Fruit fly (Drosophila melanogaster): Measurements from ENCODE around the gene CG17032.

DNA sequence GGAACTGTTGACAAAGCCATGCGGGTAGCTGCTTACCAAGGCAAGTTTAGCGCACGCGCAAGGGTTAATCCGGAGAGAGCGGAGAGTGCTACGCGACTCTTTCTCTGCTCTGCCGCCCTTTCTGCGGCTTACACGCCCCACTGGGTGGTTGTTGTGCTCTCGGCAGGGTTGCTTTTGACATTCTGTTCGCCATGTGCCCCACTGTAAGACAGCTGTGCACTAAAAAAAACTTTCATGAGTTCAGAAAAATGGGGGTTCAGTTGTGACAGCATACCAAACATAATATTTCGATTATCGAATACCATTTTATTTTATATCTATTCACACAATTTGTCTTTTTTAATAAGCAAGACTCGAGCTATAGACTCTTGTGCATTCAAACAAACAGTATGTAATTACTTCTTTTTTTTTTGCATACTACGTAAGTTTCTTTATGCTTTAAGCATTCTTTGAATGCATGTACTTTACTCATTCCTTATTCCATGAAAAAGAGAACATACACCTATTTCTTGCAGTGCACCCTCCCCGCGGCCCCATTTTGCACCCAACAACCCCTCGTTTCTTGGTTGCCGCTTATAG, 37.5 kb upstream of the CG17032 start:
- TF ChIP-seq pan (optimal IDR thresholded peaks at IDR 0.05) (no peak), EcR (GFP tag; optimal IDR thresholded peaks at IDR 0.05) (no peak), Dll (optimal IDR thresholded peaks at IDR 0.05) (peak; percentile 28)

Measured in whole organism.